Fruit fly (Drosophila melanogaster): ENCODE results near the gene Mettl3.

Gene Mettl3

DNA sequence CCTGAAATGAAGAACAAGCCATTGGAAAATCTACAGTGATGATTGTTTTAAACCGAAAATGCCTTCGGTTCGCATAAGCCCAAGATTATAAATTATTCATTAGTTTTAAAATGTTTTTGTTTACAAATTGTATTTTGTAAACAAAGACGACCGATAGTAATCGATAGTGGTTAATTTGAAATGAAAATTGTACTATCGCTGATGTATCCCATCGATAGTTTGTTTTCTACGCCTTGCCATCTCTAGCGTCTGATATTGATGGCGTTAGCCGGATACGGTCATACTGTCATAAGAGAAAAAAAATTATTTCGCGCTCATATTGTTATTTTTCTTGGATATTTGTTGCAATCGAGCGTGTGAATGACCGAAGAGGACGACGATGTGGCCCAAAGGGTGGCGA lies 26.1 kb downstream of the Mettl3 start, which contains the start of gene SMC1 (continued):
- TF ChIP-seq tgo (GFP tag; IDR thresholded peaks at IDR 0.05): no peak
- TF ChIP-seq amos (GFP tag; IDR thresholded peaks at IDR 0.05; ENCODE audit: partially characterized antibody): peak; percentile 100
- peak; percentile 77 for TF ChIP-seq Ets97D (GFP tag; optimal IDR thresholded peaks at IDR 0.05)
- TF ChIP-seq Dad (GFP tag; optimal IDR thresholded peaks at IDR 0.05): peak; percentile 51
- TF ChIP-seq D (optimal IDR thresholded peaks at IDR 0.05): no peak
- TF ChIP-seq D (GFP tag; optimal IDR thresholded peaks at IDR 0.05): no peak
- no peak for TF ChIP-seq ro (GFP tag; IDR thresholded peaks at IDR 0.05)
- TF ChIP-seq CG15696 (tag; optimal IDR thresholded peaks at IDR 0.05): peak; percentile 23
- peak; percentile 51 for TF ChIP-seq Fer1 (GFP tag; optimal IDR thresholded peaks at IDR 0.05)
- TF ChIP-seq CG4707 (GFP tag; optimal IDR thresholded peaks at IDR 0.05): no peak
- no peak for TF ChIP-seq tll (GFP tag; optimal IDR thresholded peaks at IDR 0.05)
- peak; percentile 86 for TF ChIP-seq sens (GFP tag)
- TF ChIP-seq CG6175 (GFP tag; IDR thresholded peaks at IDR 0.05): no peak
- peak in 1 of 2 experiments; percentile 5 for TF ChIP-seq chif (GFP tag; optimal IDR thresholded peaks at IDR 0.05)
- peak; percentile 0 for TF ChIP-seq Fer2 (tag; optimal IDR thresholded peaks at IDR 0.05)
- TF ChIP-seq bbx (GFP tag; IDR thresholded peaks at IDR 0.05; ENCODE audit: partially characterized antibody): peak; percentile 100
- TF ChIP-seq CG2129 (GFP tag; IDR thresholded peaks at IDR 0.05; ENCODE audit: partially characterized antibody): peak; percentile 98
- peak; percentile 100 for TF ChIP-seq CG13287 (GFP tag; IDR thresholded peaks at IDR 0.05; ENCODE audit: partially characterized antibody)
- TF ChIP-seq CG13624 (GFP tag; optimal IDR thresholded peaks at IDR 0.05): peak; percentile 62
- TF ChIP-seq pfk (GFP tag; optimal IDR thresholded peaks at IDR 0.05): peak; percentile 34
- peak; percentile 83 for TF ChIP-seq CG9797 (GFP tag; optimal IDR thresholded peaks at IDR 0.05)
- no peak for TF ChIP-seq CG18476 (GFP tag; optimal IDR thresholded peaks at IDR 0.05)
- TF ChIP-seq tx (GFP tag; optimal IDR thresholded peaks at IDR 0.05): peak; percentile 29
- TF ChIP-seq az2 (GFP tag; optimal IDR thresholded peaks at IDR 0.05): peak; percentile 39
- peak; percentile 21 for TF ChIP-seq CG17912 (GFP tag; optimal IDR thresholded peaks at IDR 0.05)
- no peak for TF ChIP-seq bowl (GFP tag; IDR thresholded peaks at IDR 0.05)
- TF ChIP-seq Ptx1 (GFP tag; IDR thresholded peaks at IDR 0.05): no peak
- TF ChIP-seq CG12744 (GFP tag; optimal IDR thresholded peaks at IDR 0.05): peak; percentile 30
- TF ChIP-seq nerfin-1 (tag; optimal IDR thresholded peaks at IDR 0.05): no peak
- no peak for TF ChIP-seq CG9817 (tag; optimal IDR thresholded peaks at IDR 0.05)
- TF ChIP-seq sr (GFP tag; IDR thresholded peaks at IDR 0.05): no peak
- TF ChIP-seq ATbp (GFP tag; optimal IDR thresholded peaks at IDR 0.05): no peak
- TF ChIP-seq H15 (GFP tag; IDR thresholded peaks at IDR 0.05): no peak
- no peak for TF ChIP-seq Dfd (GFP tag; optimal IDR thresholded peaks at IDR 0.05)
- TF ChIP-seq ttk (GFP tag; IDR thresholded peaks at IDR 0.05): no peak
- no peak for TF ChIP-seq CG30431 (GFP tag; optimal IDR thresholded peaks at IDR 0.05)
- TF ChIP-seq Dp (GFP tag; optimal IDR thresholded peaks at IDR 0.05): peak; percentile 73
- TF ChIP-seq CG6689 (GFP tag; IDR thresholded peaks at IDR 0.05): no peak
- no peak for TF ChIP-seq lmd (GFP tag; IDR thresholded peaks at IDR 0.05)
- no peak for TF ChIP-seq CG7928 (GFP tag; optimal IDR thresholded peaks at IDR 0.05)
- TF ChIP-seq CG13296 (GFP tag; optimal IDR thresholded peaks at IDR 0.05): peak; percentile 23
- TF ChIP-seq br (optimal IDR thresholded peaks at IDR 0.05): no peak
- TF ChIP-seq disco-r (GFP tag; optimal IDR thresholded peaks at IDR 0.05): no peak
- TF ChIP-seq sim (GFP tag; IDR thresholded peaks at IDR 0.05): no peak
- TF ChIP-seq ssp (GFP tag; IDR thresholded peaks at IDR 0.05): no peak
- TF ChIP-seq CG4617 (GFP tag; optimal IDR thresholded peaks at IDR 0.05; ENCODE audit: borderline replicate concordance): peak; percentile 89
- no peak for TF ChIP-seq Poxn (GFP tag; IDR thresholded peaks at IDR 0.05)
- no peak for TF ChIP-seq CG14441 (GFP tag; IDR thresholded peaks at IDR 0.05)
- no peak for TF ChIP-seq kay (GFP tag; optimal IDR thresholded peaks at IDR 0.05)
- peak; percentile 86 for TF ChIP-seq MESR4 (GFP tag; optimal IDR thresholded peaks at IDR 0.05)
- TF ChIP-seq CG1233 (GFP tag; optimal IDR thresholded peaks at IDR 0.05): peak; percentile 14
- TF ChIP-seq vvl (GFP tag; IDR thresholded peaks at IDR 0.05): no peak

Data from whole organism, embryonic.